Worm (Caenorhabditis elegans) whole organism, midembryonic: ENCODE data around the gene acs-18.

Experiments used
- T22C8.4 ChIP-seq: fragments of 200-800 bp; sonication (Bioruptor generic); IDR thresholded peaks from 2 replicates; pipeline ENCODE4 v1.3.6; 2022; ENCODE audit warnings: missing genetic modification characterization, missing compliant biosample characterization
- cog-1 ChIP-seq: sonication (generic microtip); optimal IDR thresholded peaks from 2 replicates; lab custom pipeline; 2016; ENCODE audit warnings: missing genetic modification characterization, missing compliant biosample characterization
- flt-1 ChIP-seq: fragments of 200-800 bp; sonication (Bioruptor generic); IDR thresholded peaks from 2 replicates; pipeline ENCODE4 v1.3.6; 2022; ENCODE audit warnings: missing genetic modification characterization, missing compliant biosample characterization
- klf-2 ChIP-seq: fragments of 200-800 bp; sonication (Bioruptor generic); conservative IDR thresholded peaks from 2 replicates; pipeline ENCODE4 v1.3.6; 2022; ENCODE audit warnings: missing genetic modification reagents, missing genetic modification characterization, missing compliant biosample characterization
- med-1 ChIP-seq: sonication (generic microtip); optimal IDR thresholded peaks from 2 replicates; lab custom pipeline; 2017; ENCODE audit warnings: missing genetic modification characterization, mild to moderate bottlenecking, missing compliant biosample characterization, antibody characterized with exemption, missing genetic modification reagents; ENCODE audit not compliant: insufficient read depth
- ref-1 ChIP-seq: fragments of 200-800 bp; sonication (Bioruptor generic); conservative IDR thresholded peaks from 2 replicates; pipeline ENCODE4 v1.3.6; 2022; ENCODE audit warnings: missing genetic modification reagents, missing genetic modification characterization, missing compliant biosample characterization
- tab-1 ChIP-seq: fragments of 200-800 bp; sonication (Bioruptor generic); IDR thresholded peaks from 2 replicates; pipeline ENCODE4 v1.3.6; 2022; ENCODE audit warnings: missing genetic modification characterization, missing compliant biosample characterization
- ztf-29 ChIP-seq: fragments of 200-800 bp; sonication (Bioruptor generic); IDR thresholded peaks from 2 replicates; pipeline ENCODE4 v1.3.6; 2022; ENCODE audit warnings: missing genetic modification reagents, missing genetic modification characterization, missing compliant biosample characterization

DNA sequence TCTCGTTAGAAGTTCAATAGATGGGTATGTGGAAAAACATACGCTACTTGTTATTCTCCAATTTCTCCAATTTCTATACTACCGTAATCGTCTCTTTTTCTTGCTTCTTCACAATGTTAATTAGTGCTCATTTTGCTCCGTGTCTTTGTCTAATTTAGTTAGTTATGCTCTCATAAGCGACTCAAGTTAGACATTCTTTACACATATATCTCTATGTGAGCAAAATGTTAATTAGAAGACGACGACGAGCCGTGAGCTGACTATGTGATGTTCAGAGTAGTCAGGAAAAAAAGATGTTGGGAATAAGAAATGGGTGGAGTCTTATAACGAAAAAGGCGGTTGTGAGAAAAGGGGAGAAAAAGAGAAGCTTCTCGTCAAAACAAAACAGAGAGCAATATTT lies 34.1 kb upstream of the acs-18 start:
- no peak for TF ChIP-seq tab-1 (GFP tag; lab: Robert Waterston, UW)
- TF ChIP-seq T22C8.4 (GFP tag; lab: Robert Waterston, UW): no peak
- no peak for TF ChIP-seq flt-1 (GFP tag; lab: Robert Waterston, UW)
- no peak for TF ChIP-seq klf-2 (GFP tag; lab: Robert Waterston, UW)
- no peak for TF ChIP-seq ref-1
- TF ChIP-seq ztf-29 (GFP tag; lab: Robert Waterston, UW): no peak
- TF ChIP-seq med-1 (GFP tag; lab: Kevin White, UChicago): no peak
- TF ChIP-seq cog-1: no peak
